Fruit fly (Drosophila melanogaster): ENCODE measurements around the gene Acat2.

- TF ChIP-seq CG14655 (GFP tag; optimal IDR thresholded peaks at IDR 0.05) (no peak), CG34367 (tag; optimal IDR thresholded peaks at IDR 0.05) (no peak), CG12605 (GFP tag; IDR thresholded peaks at IDR 0.05) (no peak; the same call in 1 of the 2 replicates)
These were observed 4.2 kb upstream of the Acat2 start, which contains the start of gene scf for dm6 chr3L:1298509-1298908.
